Worm (Caenorhabditis elegans): ENCODE measurements around the gene D1044.7.

The D1044.7 gene

DNA sequence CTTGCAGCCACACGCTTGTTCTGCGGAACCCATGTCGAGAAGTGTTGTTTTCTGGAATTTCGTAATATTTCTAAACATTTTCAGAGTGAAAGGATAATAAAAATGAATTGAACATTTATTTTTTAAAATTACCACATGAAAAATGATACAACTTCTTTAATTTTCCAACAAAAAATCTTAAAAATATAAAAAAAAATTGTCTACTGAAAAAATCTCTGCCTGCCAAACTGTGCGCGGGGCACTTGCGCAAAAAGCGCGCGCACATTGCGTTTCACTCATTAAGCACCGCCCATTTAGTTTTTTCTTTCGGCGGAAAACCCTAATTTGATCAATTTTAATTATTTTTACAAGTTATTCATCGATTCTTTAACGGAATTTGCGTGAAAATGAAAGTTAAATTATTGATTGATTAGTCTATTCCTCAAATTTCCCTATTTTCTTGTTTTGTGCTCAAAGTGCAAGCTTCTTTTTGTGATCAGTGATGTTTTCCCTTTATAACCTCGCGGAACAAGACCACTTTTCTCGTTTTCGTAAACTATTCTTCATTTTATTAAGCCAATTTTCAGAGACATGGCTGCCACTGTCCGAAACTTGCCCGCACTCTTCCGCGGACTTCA, 46.4 kb upstream of the D1044.7 start, which contains the start of the genes nmad-1 and hach-1 (continued):
- TF ChIP-seq athp-1 (tag; optimal IDR thresholded peaks at IDR 0.05) (peak; percentile 28), lin-35 (GFP tag; optimal IDR thresholded peaks at IDR 0.05) (peak in 2 of 3 experiments; percentile 60 to 75), madf-3 (GFP tag; IDR thresholded peaks at IDR 0.05) (no peak), lin-54 (GFP tag; optimal IDR thresholded peaks at IDR 0.05) (peak; percentile 81), let-607 (tag; optimal IDR thresholded peaks at IDR 0.05) (peak; percentile 14 to 58), attf-3 (GFP tag; conservative IDR thresholded peaks at IDR 0.05) (peak; percentile 53; the same call in 1 of the 2 replicates), K12H6.12 (tag; optimal IDR thresholded peaks at IDR 0.05) (no peak), egl-18 (GFP tag; IDR thresholded peaks at IDR 0.05) (no peak), ceh-27 (GFP tag; optimal IDR thresholded peaks at IDR 0.05) (peak; percentile 61), F49E8.2 (tag; optimal IDR thresholded peaks at IDR 0.05; ENCODE audit: insufficient read depth) (no peak), F39B2.1 (GFP tag; IDR thresholded peaks at IDR 0.05) (no peak), ztf-18 (tag; optimal IDR thresholded peaks at IDR 0.05) (peak; percentile 42), nfya-1 (tag; optimal IDR thresholded peaks at IDR 0.05; ENCODE audit: borderline replicate concordance, insufficient read depth) (no peak), nhr-120 (GFP tag; IDR thresholded peaks at IDR 0.05) (no peak), F23B12.7 (tag; optimal IDR thresholded peaks at IDR 0.05; ENCODE audit: insufficient read depth) (peak; percentile 72), F57C9.4 (tag; optimal IDR thresholded peaks at IDR 0.05) (no peak), efl-1 (GFP tag; optimal IDR thresholded peaks at IDR 0.05) (peak; percentile 36), F33H1.4 (GFP tag; IDR thresholded peaks at IDR 0.05) (peak; percentile 62), rpc-1 (optimal IDR thresholded peaks at IDR 0.05) (peak; percentile 43), rpc-1 (tag; optimal IDR thresholded peaks at IDR 0.05) (no peak), snpc-1.1 (tag; optimal IDR thresholded peaks at IDR 0.05; ENCODE audit: insufficient read depth) (peak; percentile 71), rcor-1 (GFP tag; IDR thresholded peaks at IDR 0.05) (peak; percentile 58), B0035.1 (tag; optimal IDR thresholded peaks at IDR 0.05) (no peak), pbrm-1 (GFP tag; IDR thresholded peaks at IDR 0.05) (peak; percentile 78), die-1 (tag; optimal IDR thresholded peaks at IDR 0.05) (peak; percentile 55), attf-6 (GFP tag; IDR thresholded peaks at IDR 0.05) (no peak), ztf-6 (GFP tag; IDR thresholded peaks at IDR 0.05) (no peak), gei-17 (GFP tag; optimal IDR thresholded peaks at IDR 0.05) (no peak), atf-7 (tag; optimal IDR thresholded peaks at IDR 0.05) (no peak), madf-6 (GFP tag; IDR thresholded peaks at IDR 0.05) (peak; percentile 89), ama-1 (optimal IDR thresholded peaks at IDR 0.05) (no peak), ama-1 (GFP tag; optimal IDR thresholded peaks at IDR 0.05) (peak in 1 of 2 experiments; percentile 31), aptf-2 (GFP tag; conservative IDR thresholded peaks at IDR 0.05) (no peak), snpc-3.4 (tag; optimal IDR thresholded peaks at IDR 0.05) (peak; percentile 88), ztf-28 (GFP tag; IDR thresholded peaks at IDR 0.05) (no peak), D2030.7 (GFP tag; IDR thresholded peaks at IDR 0.05) (peak; percentile 64; the same call in 1 of the 2 replicates), hmg-1.2 (GFP tag; IDR thresholded peaks at IDR 0.05) (peak; percentile 58), egl-44 (GFP tag; IDR thresholded peaks at IDR 0.05) (peak; percentile 57; the same call in 1 of the 2 replicates), snpc-1.3 (tag; optimal IDR thresholded peaks at IDR 0.05; ENCODE audit: insufficient read depth) (peak; percentile 93), mes-4 (tag; optimal IDR thresholded peaks at IDR 0.05) (no peak), lir-1 (GFP tag; conservative IDR thresholded peaks at IDR 0.05) (peak; percentile 37; the same call in 1 of the 2 replicates), hlh-12 (tag; optimal IDR thresholded peaks at IDR 0.05) (no peak), F37B4.10 (GFP tag; IDR thresholded peaks at IDR 0.05) (no peak), dpl-1 (GFP tag; optimal IDR thresholded peaks at IDR 0.05) (no peak)
